Fruit fly (Drosophila melanogaster) whole organism, embryonic: ENCODE data around the gene CG1640.

ENCODE experiments used
- Ada2b ChIP-seq: fragments of 200-800 bp; sonication (Bioruptor generic); IDR thresholded peaks from 2 replicates; pipeline ENCODE4 v1.3.6; 2022; ENCODE audit warnings: missing biosample characterization, missing genetic modification characterization
- Bdp1 ChIP-seq: fragments of 200-800 bp; sonication (Bioruptor generic); optimal IDR thresholded peaks from 3 replicates; lab custom pipeline; 2016; ENCODE audit warnings: missing biosample characterization, missing genetic modification characterization
- CG12391 ChIP-seq: fragments of 200-800 bp; sonication (Bioruptor generic); optimal IDR thresholded peaks from 3 replicates; lab custom pipeline; 2018; ENCODE audit warnings: missing biosample characterization, mild to moderate bottlenecking, missing genetic modification characterization, moderate library complexity
- CG13424 ChIP-seq: fragments of 200-800 bp; sonication (Bioruptor generic); optimal IDR thresholded peaks from 2 replicates; lab custom pipeline; 2019; ENCODE audit warnings: missing biosample characterization, mild to moderate bottlenecking, missing genetic modification characterization, moderate library complexity
- CG14667 ChIP-seq: fragments of 200-800 bp; sonication (Bioruptor generic); IDR thresholded peaks from 2 replicates; pipeline ENCODE4 v1.3.6; 2022; ENCODE audit warnings: missing biosample characterization, missing genetic modification characterization
- CG17359 ChIP-seq: fragments of 200-800 bp; sonication (Bioruptor generic); optimal IDR thresholded peaks from 3 replicates; lab custom pipeline; 2018; ENCODE audit warnings: missing biosample characterization, mild to moderate bottlenecking, missing genetic modification characterization, moderate library complexity
- CG18599 ChIP-seq: fragments of 200-800 bp; sonication (Bioruptor generic); optimal IDR thresholded peaks from 3 replicates; lab custom pipeline; 2017; ENCODE audit warnings: missing biosample characterization, missing genetic modification characterization, mild to moderate bottlenecking, moderate library complexity, missing genetic modification reagents
- CG18764 ChIP-seq: fragments of 200-800 bp; sonication (Bioruptor generic); optimal IDR thresholded peaks from 3 replicates; lab custom pipeline; 2016; ENCODE audit warnings: missing biosample characterization, missing genetic modification characterization
- CG2712 ChIP-seq: fragments of 200-800 bp; optimal IDR thresholded peaks from 3 replicates; lab custom pipeline; 2019; ENCODE audit warnings: missing biosample characterization, mild to moderate bottlenecking, missing genetic modification characterization, moderate library complexity
- CG2889 ChIP-seq: fragments of 200-800 bp; sonication (Bioruptor generic); IDR thresholded peaks from 3 replicates; pipeline ENCODE4 v1.3.6; 2022; ENCODE audit warnings: missing biosample characterization, missing genetic modification characterization
- CG32767 ChIP-seq: fragments of 200-800 bp; sonication (Bioruptor generic); IDR thresholded peaks from 2 replicates; pipeline ENCODE4 v1.3.6; 2022; ENCODE audit warnings: missing biosample characterization, missing genetic modification characterization
- CG33213 ChIP-seq: fragments of 200-800 bp; sonication (Bioruptor generic); optimal IDR thresholded peaks from 3 replicates; lab custom pipeline; 2016; ENCODE audit warnings: missing biosample characterization, missing genetic modification characterization
- CG4404 ChIP-seq: fragments of 200-800 bp; sonication (Bioruptor generic); IDR thresholded peaks from 2 replicates; pipeline ENCODE4 v1.3.6; 2022; ENCODE audit warnings: missing biosample characterization, missing genetic modification characterization
- CG6175 ChIP-seq: fragments of 200-800 bp; sonication (Bioruptor generic); IDR thresholded peaks from 3 replicates; pipeline ENCODE4 v1.3.6; 2022; ENCODE audit warnings: missing biosample characterization, missing genetic modification characterization
- CG6254 ChIP-seq: fragments of 200-800 bp; sonication (Bioruptor generic); optimal IDR thresholded peaks from 3 replicates; lab custom pipeline; 2017; ENCODE audit warnings: mild to moderate bottlenecking, missing biosample characterization, missing genetic modification reagents, missing genetic modification characterization
- CG7372 ChIP-seq: fragments of 200-800 bp; sonication (Bioruptor generic); IDR thresholded peaks from 2 replicates; pipeline ENCODE4 v1.3.6; 2022; ENCODE audit warnings: missing biosample characterization, missing genetic modification characterization
- CG8765 ChIP-seq: fragments of 200-800 bp; sonication (Bioruptor generic); IDR thresholded peaks from 2 replicates; pipeline ENCODE4 v1.3.6; 2022; ENCODE audit warnings: missing biosample characterization, missing genetic modification characterization
- CG8944 ChIP-seq: fragments of 200-800 bp; sonication (Bioruptor generic); optimal IDR thresholded peaks from 3 replicates; lab custom pipeline; 2016; ENCODE audit warnings: missing biosample characterization, missing genetic modification characterization
- CG9609 ChIP-seq: fragments of 200-800 bp; sonication (Bioruptor generic); optimal IDR thresholded peaks from 3 replicates; lab custom pipeline; 2016; ENCODE audit warnings: missing biosample characterization, missing genetic modification characterization
- CG9817 ChIP-seq: fragments of 200-800 bp; sonication (Bioruptor generic); optimal IDR thresholded peaks from 2 replicates; lab custom pipeline; 2018; ENCODE audit warnings: missing biosample characterization, mild to moderate bottlenecking, missing genetic modification characterization, moderate library complexity
- Camta ChIP-seq: fragments of 200-800 bp; sonication (Bioruptor generic); optimal IDR thresholded peaks from 2 replicates; lab custom pipeline; 2016; ENCODE audit warnings: missing biosample characterization, missing genetic modification characterization
- Dip2 ChIP-seq: fragments of 200-800 bp; sonication (Bioruptor generic); IDR thresholded peaks from 2 replicates; pipeline ENCODE4 v1.3.6; 2022; ENCODE audit warnings: missing biosample characterization, missing genetic modification characterization
- ERR ChIP-seq: fragments of 200-800 bp; sonication (Bioruptor generic); optimal IDR thresholded peaks from 2 replicates; lab custom pipeline; 2016; ENCODE audit warnings: missing biosample characterization, missing genetic modification characterization
- HLH4C ChIP-seq: fragments of 200-800 bp; sonication (Bioruptor generic); IDR thresholded peaks from 3 replicates; pipeline ENCODE4 v1.3.6; 2022; ENCODE audit warnings: missing biosample characterization, missing genetic modification characterization; ENCODE audit not compliant: partially characterized antibody
- Hr3 ChIP-seq: fragments of 200-800 bp; sonication (Bioruptor generic); optimal IDR thresholded peaks from 3 replicates; lab custom pipeline; 2016; ENCODE audit warnings: missing biosample characterization, missing genetic modification characterization
- MESR4 ChIP-seq: fragments of 200-800 bp; sonication (Bioruptor generic); optimal IDR thresholded peaks from 2 replicates; lab custom pipeline; 2018; ENCODE audit warnings: missing biosample characterization, mild to moderate bottlenecking, missing genetic modification characterization, moderate library complexity
- Mad ChIP-seq: fragments of 200-800 bp; sonication (Bioruptor generic); optimal IDR thresholded peaks from 2 replicates; lab custom pipeline; 2016; ENCODE audit warnings: missing biosample characterization, missing genetic modification characterization
- Max ChIP-seq: fragments of 200-800 bp; sonication (Bioruptor generic); optimal IDR thresholded peaks from 2 replicates; lab custom pipeline; 2016; ENCODE audit warnings: missing biosample characterization, mild to moderate bottlenecking, missing genetic modification characterization
- Oli ChIP-seq: fragments of 200-800 bp; sonication (Bioruptor generic); optimal IDR thresholded peaks from 2 replicates; lab custom pipeline; 2018; ENCODE audit warnings: missing biosample characterization, mild to moderate bottlenecking, missing genetic modification characterization, moderate library complexity
- Usf ChIP-seq: fragments of 200-800 bp; sonication (Bioruptor generic); optimal IDR thresholded peaks from 2 replicates; lab custom pipeline; 2017; ENCODE audit warnings: missing genotype, missing biosample characterization, missing genetic modification characterization
- ac ChIP-seq: fragments of 200-800 bp; sonication (Bioruptor generic); optimal IDR thresholded peaks from 3 replicates; lab custom pipeline; 2017; ENCODE audit warnings: missing biosample characterization, mild to moderate bottlenecking, missing genetic modification characterization
- bigmax ChIP-seq: fragments of 200-800 bp; sonication (Bioruptor generic); optimal IDR thresholded peaks from 2 replicates; lab custom pipeline; 2018; ENCODE audit warnings: missing biosample characterization, mild to moderate bottlenecking, missing genetic modification characterization
- croc ChIP-seq: fragments of 200-800 bp; sonication (Bioruptor generic); conservative IDR thresholded peaks from 3 replicates; pipeline ENCODE4 v1.3.6; 2022; ENCODE audit warnings: missing biosample characterization, missing genetic modification characterization
- cwo ChIP-seq: fragments of 200-800 bp; sonication (Bioruptor generic); optimal IDR thresholded peaks from 3 replicates; lab custom pipeline; 2017; ENCODE audit warnings: missing biosample characterization, missing genetic modification characterization, mild to moderate bottlenecking, moderate library complexity, missing genetic modification reagents
- kay ChIP-seq: fragments of 200-800 bp; sonication (Bioruptor generic); optimal IDR thresholded peaks from 2 replicates; lab custom pipeline; 2016; ENCODE audit warnings: missing biosample characterization, missing genetic modification characterization
- klu ChIP-seq: fragments of 200-800 bp; sonication (Bioruptor generic); IDR thresholded peaks from 2 replicates; pipeline ENCODE4 v1.3.6; 2022; ENCODE audit warnings: missing biosample characterization, missing genetic modification characterization
- lbe ChIP-seq: fragments of 200-800 bp; sonication (Bioruptor generic); optimal IDR thresholded peaks from 2 replicates; lab custom pipeline; 2016; ENCODE audit warnings: missing biosample characterization, mild to moderate bottlenecking, missing genetic modification characterization
- lola ChIP-seq, 3 experiments: fragments of >200 bp in 2 of 3; fragments of 200-800 bp in 1 of 3; sonication (Bioruptor generic) in 1 of 3; optimal IDR thresholded peaks; 2 replicates each; lab custom pipeline; 2017 to 2019; ENCODE audit warnings: missing biosample characterization in 3 of 3, missing genetic modification characterization in 3 of 3, mild to moderate bottlenecking in 1 of 3, moderate library complexity in 1 of 3
- otp ChIP-seq: fragments of 200-800 bp; sonication (Bioruptor generic); IDR thresholded peaks from 3 replicates; pipeline ENCODE4, ENCODE4 v1.3.6; 2022; ENCODE audit warnings: missing biosample characterization, missing genetic modification characterization
- p53 ChIP-seq: fragments of 200-800 bp; sonication (Bioruptor generic); optimal IDR thresholded peaks from 2 replicates; lab custom pipeline; 2016; ENCODE audit warnings: missing biosample characterization, missing genetic modification characterization
- peb ChIP-seq: fragments of 200-800 bp; sonication (Bioruptor generic); IDR thresholded peaks from 2 replicates; pipeline ENCODE4 v1.3.6; 2022; ENCODE audit warnings: missing biosample characterization, missing genetic modification characterization
- psq ChIP-seq: fragments of 200-800 bp; sonication (Bioruptor generic); optimal IDR thresholded peaks from 2 replicates; lab custom pipeline; 2017; ENCODE audit warnings: missing biosample characterization, missing genetic modification characterization
- sr ChIP-seq: fragments of 200-800 bp; sonication (Bioruptor generic); IDR thresholded peaks from 3 replicates; pipeline ENCODE4 v1.3.6; 2022; ENCODE audit warnings: missing biosample characterization, missing genetic modification characterization
- tap ChIP-seq: fragments of 200-800 bp; optimal IDR thresholded peaks from 3 replicates; lab custom pipeline; 2019; ENCODE audit warnings: missing biosample characterization, mild to moderate bottlenecking, missing genetic modification characterization, moderate library complexity
- tll ChIP-seq, 2 experiments: fragments of 200-800 bp in 1 of 2; fragments of >200 bp in 1 of 2; sonication (Bioruptor generic) in 1 of 2; optimal IDR thresholded peaks; 2 replicates each; lab custom pipeline; 2017 to 2019; ENCODE audit warnings: missing biosample characterization in 2 of 2, missing genetic modification characterization in 2 of 2, mild to moderate bottlenecking in 1 of 2, moderate library complexity in 1 of 2
- twi ChIP-seq: fragments of 200-800 bp; optimal IDR thresholded peaks from 2 replicates; lab custom pipeline; 2019; ENCODE audit warnings: missing biosample characterization, mild to moderate bottlenecking, missing genetic modification characterization, moderate library complexity
- yki ChIP-seq: fragments of >200 bp; optimal IDR thresholded peaks from 3 replicates; lab custom pipeline; 2018
- zf30C ChIP-seq: fragments of 200-800 bp; sonication (Bioruptor generic); optimal IDR thresholded peaks from 3 replicates; lab custom pipeline; 2018; ENCODE audit warnings: missing biosample characterization, mild to moderate bottlenecking, missing genetic modification characterization

CG1640 gene

dm6 chrX:13373239-13374153 is 3.1 kb downstream of the CG1640 start (continued):
- TF ChIP-seq CG7372 (GFP tag; lab: Robert Waterston, UW) (peak; percentile 55; the same call in 1 of the 2 replicates), MESR4 (no peak), twi (tag; lab: Kevin White, UChicago) (peak; percentile 66), Hr3 (GFP tag; lab: Kevin White, UChicago) (peak; percentile 80), zf30C (peak; percentile 97), tll (GFP tag; optimal IDR thresholded peaks at IDR 0.05; lab: Kevin White, UChicago) (no peak), peb (GFP tag; lab: Robert Waterston, UW) (peak; percentile 74), Mad (GFP tag; lab: Kevin White, UChicago) (peak; percentile 55), sr (GFP tag; lab: Robert Waterston, UW) (no peak), CG32767 (GFP tag; lab: Robert Waterston, UW) (peak; percentile 79), psq (peak; percentile 14), CG2712 (tag; lab: Kevin White, UChicago) (peak; percentile 90), otp (GFP tag; lab: Robert Waterston, UW) (peak; percentile 81; the same call in 2 of the 3 replicates), CG17359 (peak; percentile 89), ac (GFP tag; lab: Kevin White, UChicago) (peak; percentile 29), Oli (tag; lab: Kevin White, UChicago) (peak; percentile 87), Dip2 (GFP tag; lab: Robert Waterston, UW) (no peak), CG2889 (GFP tag; lab: Robert Waterston, UW) (0 out of 3 replicates have a peak, but pooled peaks have one; percentile 71), CG6175 (0 out of 3 replicates have a peak, but pooled peaks have one; percentile 35), tap (tag; lab: Kevin White, UChicago) (peak; percentile 62), yki (lab: Kevin White, UChicago) (no peak), bigmax (no peak), p53 (no peak), CG13424 (tag; lab: Kevin White, UChicago) (peak; percentile 89), CG14667 (GFP tag; lab: Robert Waterston, UW) (peak; percentile 71), CG4404 (GFP tag; lab: Robert Waterston, UW) (peak; percentile 57), CG9817 (peak; percentile 71), HLH4C (GFP tag; lab: Robert Waterston, UW) (no peak), CG18764 (GFP tag; lab: Kevin White, UChicago) (peak; percentile 72), croc (GFP tag; lab: Robert Waterston, UW) (peak; percentile 43; the same call in 1 of the 3 replicates), CG12391 (tag; lab: Kevin White, UChicago) (peak; percentile 93), kay (no peak), lola (GFP tag; optimal IDR thresholded peaks at IDR 0.05; lab: Kevin White, UChicago) (peak in 1 of 3 experiments; percentile 80), CG6254 (GFP tag; lab: Kevin White, UChicago) (peak; percentile 84), CG8765 (GFP tag; lab: Robert Waterston, UW) (peak; percentile 41; the same call in 1 of the 2 replicates), lbe (GFP tag; lab: Kevin White, UChicago) (peak; percentile 81), cwo (GFP tag; lab: Kevin White, UChicago) (peak; percentile 63), CG8944 (GFP tag; lab: Kevin White, UChicago) (peak; percentile 9), klu (GFP tag; lab: Robert Waterston, UW) (peak; percentile 51; the same call in 1 of the 2 replicates), CG9609 (peak; percentile 34), Camta (GFP tag; lab: Kevin White, UChicago) (peak; percentile 58), CG18599 (GFP tag; lab: Kevin White, UChicago) (peak; percentile 89), ERR (GFP tag; lab: Kevin White, UChicago) (no peak), Ada2b (peak; percentile 80), Usf (GFP tag; lab: Kevin White, UChicago) (no peak), CG33213 (GFP tag; lab: Kevin White, UChicago) (no peak), Max (GFP tag; lab: Kevin White, UChicago) (peak; percentile 79), Bdp1 (GFP tag; lab: Kevin White, UChicago) (peak; percentile 35)
